Worm (Caenorhabditis elegans): ENCODE data around the gene ced-2.

Gene ced-2

ce11 chrIV:1597018-1597417, at the start of gene ced-2:
Gene ced-2 (plus strand): TSS chrIV:1597318.
- TF ChIP-seq W03F9.2 (tag; optimal IDR thresholded peaks at IDR 0.05) (no peak), dao-5 (tag; optimal IDR thresholded peaks at IDR 0.05) (no peak), him-1 (tag; optimal IDR thresholded peaks at IDR 0.05) (no peak)

DNA sequence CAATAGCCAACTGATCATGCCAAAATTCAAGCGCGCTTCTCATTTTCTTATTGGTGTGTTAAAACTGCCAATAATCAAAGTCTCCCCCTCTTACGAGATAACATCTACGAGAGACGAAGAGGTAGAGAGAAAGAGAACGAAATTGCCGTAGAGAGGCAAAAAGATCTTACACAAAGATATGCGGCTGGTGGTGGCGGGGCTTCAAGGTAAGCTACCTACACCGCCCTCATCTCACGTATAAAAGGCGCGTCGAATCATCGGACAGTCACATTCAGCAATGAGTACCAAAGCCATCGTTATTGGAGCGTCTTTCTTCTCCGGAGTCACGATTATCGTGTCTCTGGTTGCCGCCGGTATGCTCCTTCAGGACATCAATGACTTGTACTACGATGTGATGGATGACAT, 48.7 kb upstream of the ced-2 start, which contains the start of gene col-107:
Gene col-107 (plus strand): TSS at position 265 of the 405 bp plus-strand sequence.
- TF ChIP-seq dao-5 (tag; optimal IDR thresholded peaks at IDR 0.05) (no peak), him-1 (tag; optimal IDR thresholded peaks at IDR 0.05) (no peak), W03F9.2 (tag; optimal IDR thresholded peaks at IDR 0.05) (no peak)

DNA sequence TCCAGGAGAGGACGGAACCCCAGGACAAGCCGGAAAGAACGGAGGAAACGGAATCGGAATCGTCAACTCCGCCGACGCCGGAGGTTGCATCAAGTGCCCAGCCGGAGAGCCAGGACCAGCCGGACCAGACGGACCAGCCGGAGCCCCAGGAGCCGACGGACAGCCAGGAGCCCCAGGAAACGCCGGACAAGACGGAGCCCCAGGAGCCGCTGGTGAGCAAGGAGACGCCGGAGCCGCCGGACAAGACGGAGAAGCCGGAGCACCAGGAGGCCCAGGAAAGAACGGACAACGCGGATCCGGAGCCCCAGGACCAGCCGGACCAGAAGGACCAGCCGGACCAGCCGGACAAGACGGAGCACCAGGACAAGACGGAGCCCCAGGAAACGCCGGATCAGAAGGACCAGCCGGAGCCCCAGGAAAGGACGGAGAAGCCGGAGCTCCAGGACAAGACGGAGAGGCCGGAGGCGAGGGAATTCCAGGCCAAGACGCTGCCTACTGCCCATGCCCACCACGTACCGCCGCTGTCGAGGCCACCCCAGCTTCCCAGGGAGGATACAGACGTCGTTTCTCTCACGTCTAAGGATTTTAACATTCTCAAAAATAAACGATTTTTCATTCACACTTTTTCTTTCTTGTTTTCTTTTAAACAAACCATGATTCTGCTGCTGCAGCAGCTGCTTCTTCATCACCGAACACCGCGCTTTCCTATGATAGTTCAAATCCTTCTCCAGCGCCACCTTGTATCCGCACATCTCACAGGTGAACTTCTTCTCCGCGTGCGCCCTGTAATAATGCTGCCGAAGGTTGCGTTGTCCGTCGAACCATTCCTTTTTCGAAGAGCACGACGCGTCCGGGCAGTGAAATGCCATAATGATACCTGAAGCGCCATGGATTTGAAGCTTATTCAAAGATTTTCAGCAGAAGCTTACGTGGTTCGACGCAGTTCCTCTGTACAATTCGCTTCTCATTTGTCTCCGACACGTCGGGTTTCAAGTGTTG, 47.7 kb upstream of the ced-2 start:
- TF ChIP-seq W03F9.2 (tag; optimal IDR thresholded peaks at IDR 0.05) (no peak), him-1 (tag; optimal IDR thresholded peaks at IDR 0.05) (no peak), dao-5 (tag; optimal IDR thresholded peaks at IDR 0.05) (no peak)

ce11 chrIV:1550131-1550530, 47.0 kb upstream of the ced-2 start, which contains the start of gene C34H4.5:
Gene C34H4.5 (minus strand): TSS chrIV:1550231.
- TF ChIP-seq W03F9.2 (tag; optimal IDR thresholded peaks at IDR 0.05) (no peak), dao-5 (tag; optimal IDR thresholded peaks at IDR 0.05) (no peak)

DNA sequence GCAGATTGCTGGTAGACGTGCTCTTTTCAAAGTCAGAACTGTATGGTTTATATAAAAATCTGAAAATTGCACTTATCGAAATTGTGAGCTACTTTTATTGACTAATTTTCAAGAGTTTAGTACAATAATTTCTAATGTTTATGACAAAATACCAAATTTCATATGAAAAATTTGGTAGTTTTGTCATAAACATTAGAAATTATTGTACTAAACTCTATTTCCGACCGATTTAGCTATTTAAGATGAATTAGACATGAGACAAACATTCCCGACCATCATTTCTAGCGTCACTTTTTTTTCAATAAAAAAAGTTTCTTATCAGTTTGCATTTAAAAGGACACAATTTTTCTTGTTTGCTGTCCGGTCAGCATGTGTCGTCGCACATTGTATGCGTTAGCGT, 46.5 kb upstream of the ced-2 start, which contains the start of gene tag-244:
Gene tag-244 (plus strand): TSS at position 301 of the 400 bp plus-strand sequence.
- TF ChIP-seq him-1 (tag; optimal IDR thresholded peaks at IDR 0.05) = no peak
- TF ChIP-seq W03F9.2 (tag; optimal IDR thresholded peaks at IDR 0.05) = no peak
- TF ChIP-seq dao-5 (tag; optimal IDR thresholded peaks at IDR 0.05) = no peak

DNA sequence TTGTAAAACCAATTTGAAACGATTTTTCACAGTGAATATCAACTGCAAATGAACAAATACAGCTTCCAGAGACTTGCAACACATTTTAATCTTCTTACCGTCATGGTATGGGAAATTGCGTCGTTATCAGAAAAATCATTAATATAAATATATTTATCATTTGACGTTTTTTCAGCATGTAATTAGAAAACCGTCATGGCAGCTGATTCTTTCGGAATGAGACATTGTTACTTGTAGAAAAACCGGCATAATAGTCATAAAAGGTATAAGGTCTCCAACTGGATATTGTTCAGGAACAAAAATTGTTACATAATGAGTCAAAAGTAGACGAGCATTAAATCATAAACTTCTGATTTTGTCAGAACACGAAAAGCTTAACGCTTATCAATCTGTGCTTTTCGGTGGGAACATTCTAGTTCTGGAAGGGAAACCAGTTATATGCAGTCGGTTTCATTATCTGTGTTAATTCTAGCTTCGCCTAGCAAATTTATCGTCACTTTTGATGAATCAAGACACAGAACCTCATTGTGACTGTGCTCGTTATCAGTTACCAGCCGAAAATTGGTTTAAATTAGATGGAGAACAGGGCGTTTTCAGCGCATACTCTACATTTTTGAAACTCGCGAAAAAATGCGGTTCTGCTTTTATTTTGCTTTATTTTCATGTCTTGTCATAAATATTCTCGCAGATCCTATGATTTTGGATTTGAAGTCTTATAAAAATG, 43.8 kb upstream of the ced-2 start, which contains the start of gene C34H4.2:
Gene C34H4.2 (plus strand): TSS at position 558 of the 724 bp plus-strand sequence.
- TF ChIP-seq him-1 (tag; optimal IDR thresholded peaks at IDR 0.05) = no peak
- TF ChIP-seq W03F9.2 (tag; optimal IDR thresholded peaks at IDR 0.05) = no peak
- no peak for TF ChIP-seq dao-5 (tag; optimal IDR thresholded peaks at IDR 0.05)

ce11 chrIV:1555021-1555720, 41.9 kb upstream of the ced-2 start, which contains the start of gene C34H4.1:
Gene C34H4.1 (plus strand): TSS chrIV:1555579.
- TF ChIP-seq dao-5 (tag; optimal IDR thresholded peaks at IDR 0.05) (no peak), him-1 (tag; optimal IDR thresholded peaks at IDR 0.05) (no peak), W03F9.2 (tag; optimal IDR thresholded peaks at IDR 0.05) (no peak)

ce11 chrIV:1559931-1560330, 37.2 kb upstream of the ced-2 start, which contains the start of gene Y41D4B.17:
Gene Y41D4B.17 (plus strand): TSS chrIV:1560104.
- TF ChIP-seq W03F9.2 (tag; optimal IDR thresholded peaks at IDR 0.05) (no peak), him-1 (tag; optimal IDR thresholded peaks at IDR 0.05) (no peak), dao-5 (tag; optimal IDR thresholded peaks at IDR 0.05) (no peak)

ce11 chrIV:1561884-1562283, 35.2 kb upstream of the ced-2 start, which contains the start of gene hpo-6:
Gene hpo-6 (plus strand): TSS chrIV:1562184.
- TF ChIP-seq W03F9.2 (tag; optimal IDR thresholded peaks at IDR 0.05) (no peak), dao-5 (tag; optimal IDR thresholded peaks at IDR 0.05) (no peak), him-1 (tag; optimal IDR thresholded peaks at IDR 0.05) (no peak)

DNA sequence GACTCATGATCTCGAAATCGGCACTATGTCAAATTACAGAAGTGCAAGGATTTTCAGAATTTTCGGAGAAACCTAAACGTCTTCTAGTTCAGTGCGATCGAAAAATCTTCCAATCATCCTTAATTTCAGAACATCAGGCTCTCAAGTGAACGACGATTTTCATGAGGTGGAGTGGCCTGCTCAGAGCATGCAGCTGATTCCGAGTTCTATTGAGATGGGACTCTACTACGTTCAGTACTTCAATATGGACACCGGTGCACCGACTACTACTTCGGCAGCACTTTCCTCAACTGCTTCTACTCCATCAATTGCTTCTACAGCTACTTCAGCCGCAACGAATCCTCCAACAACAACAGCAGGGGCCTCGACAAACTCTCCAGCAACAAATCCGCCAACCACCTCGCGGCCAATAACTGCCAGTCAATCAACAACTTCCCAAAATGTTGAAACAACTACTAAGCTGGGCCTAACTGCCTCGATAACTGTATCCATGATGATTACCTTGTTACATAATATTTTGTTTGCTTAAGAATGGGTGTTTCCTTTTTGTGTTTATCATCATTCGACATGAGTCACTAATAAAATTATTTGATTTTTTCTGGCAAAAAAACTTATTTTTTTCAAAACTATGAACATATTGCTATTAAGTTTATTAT, 33.5 kb upstream of the ced-2 start, which contains the start of gene Y41D4B.15:
Gene Y41D4B.15 (plus strand): TSS at position 606 of the 656 bp plus-strand sequence.
- TF ChIP-seq dao-5 (tag; optimal IDR thresholded peaks at IDR 0.05) (no peak), him-1 (tag; optimal IDR thresholded peaks at IDR 0.05) (no peak), W03F9.2 (tag; optimal IDR thresholded peaks at IDR 0.05) (no peak)

DNA sequence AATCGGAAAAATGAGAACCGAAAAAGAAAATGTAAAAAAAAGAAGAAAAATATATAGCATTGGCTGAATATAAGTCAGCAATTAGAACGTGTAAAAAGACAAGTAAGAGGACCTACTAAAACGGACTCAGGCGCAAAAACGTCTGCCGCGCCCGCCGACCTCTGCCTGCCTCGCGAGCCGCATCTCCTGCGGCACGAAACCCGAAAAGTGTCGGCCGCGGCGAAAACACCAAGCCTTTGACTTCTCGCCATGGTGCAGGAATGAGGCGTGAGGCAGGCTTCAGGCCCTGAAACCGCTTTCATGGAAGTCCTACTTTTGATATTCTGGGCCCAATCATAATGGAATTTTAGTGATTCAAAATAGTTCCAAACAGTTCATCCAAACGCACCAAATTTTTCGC, 31.4 kb upstream of the ced-2 start:
- TF ChIP-seq him-1 (tag; optimal IDR thresholded peaks at IDR 0.05) = no peak
- no peak for TF ChIP-seq W03F9.2 (tag; optimal IDR thresholded peaks at IDR 0.05)
- TF ChIP-seq dao-5 (tag; optimal IDR thresholded peaks at IDR 0.05) = no peak

DNA sequence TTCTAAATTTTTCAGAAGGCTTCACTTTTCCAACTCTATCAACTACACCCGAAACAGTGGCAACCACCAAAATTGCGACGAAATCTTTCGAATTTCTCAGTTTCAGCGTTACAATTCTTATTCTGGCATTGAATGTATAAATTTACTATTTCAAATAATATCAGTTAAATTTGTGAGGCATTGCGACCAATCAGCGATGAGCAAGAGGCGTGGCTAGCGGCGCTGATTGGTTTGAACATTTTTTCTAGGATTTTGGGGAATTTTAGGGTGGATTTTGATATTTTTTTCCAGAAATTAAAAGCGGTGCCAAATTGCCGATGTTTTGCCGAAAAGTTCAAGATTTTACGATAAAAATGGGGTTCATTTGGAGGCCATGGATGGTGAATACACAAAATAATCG, 29.5 kb upstream of the ced-2 start:
- TF ChIP-seq W03F9.2 (tag; optimal IDR thresholded peaks at IDR 0.05) = no peak

All from whole organism, L4/young adult.